Worm (Caenorhabditis elegans): ENCODE measurements around the gene R08C7.5.
A peak's percentile ranks its signal among the peaks of the same experiment; 100 is the strongest.

The R08C7.5 gene

DNA sequence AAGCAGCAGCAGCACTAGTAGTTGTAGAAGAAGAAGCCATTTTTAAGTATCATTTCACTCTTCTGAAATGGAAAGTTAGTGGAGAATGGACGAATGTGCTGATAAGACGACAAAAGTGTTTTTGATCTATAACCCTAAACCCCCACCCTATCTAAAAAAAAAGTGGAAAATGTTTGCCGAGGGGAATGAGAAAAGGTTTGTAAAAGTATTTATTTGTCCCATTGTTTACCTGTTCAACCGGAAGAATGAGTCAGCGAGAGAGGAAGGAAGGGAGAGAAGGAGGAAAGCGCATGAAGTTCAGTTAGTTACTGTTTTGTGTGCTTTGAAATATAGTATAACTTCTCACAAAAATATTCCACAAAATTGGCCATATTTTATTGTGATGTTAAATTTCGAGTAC is 32.9 kb upstream of the R08C7.5 start:
- TF ChIP-seq sma-3 (GFP tag; optimal IDR thresholded peaks at IDR 0.05) = peak; percentile 1
- TF ChIP-seq alr-1 (tag; optimal IDR thresholded peaks at IDR 0.05) = no peak
- peak; percentile 2 for TF ChIP-seq crh-2 (tag; optimal IDR thresholded peaks at IDR 0.05)
- TF ChIP-seq fos-1 (tag; optimal IDR thresholded peaks at IDR 0.05) = peak; percentile 25
- TF ChIP-seq unc-55 (GFP tag; optimal IDR thresholded peaks at IDR 0.05) = no peak
- TF ChIP-seq sem-4 (tag; optimal IDR thresholded peaks at IDR 0.05) = peak; percentile 19
- TF ChIP-seq blmp-1 (tag; optimal IDR thresholded peaks at IDR 0.05; ENCODE audit: insufficient read depth) = peak; percentile 41

- no peak for TF ChIP-seq sem-4 (tag; optimal IDR thresholded peaks at IDR 0.05)
- no peak for TF ChIP-seq ztf-1 (GFP tag; conservative IDR thresholded peaks at IDR 0.05)
- TF ChIP-seq snpc-4 (tag; optimal IDR thresholded peaks at IDR 0.05) = no peak
- TF ChIP-seq nhr-12 (tag; optimal IDR thresholded peaks at IDR 0.05) = no peak
Measured at ce11 chrIV:4397586-4397985, 32.4 kb upstream of the R08C7.5 start.

DNA sequence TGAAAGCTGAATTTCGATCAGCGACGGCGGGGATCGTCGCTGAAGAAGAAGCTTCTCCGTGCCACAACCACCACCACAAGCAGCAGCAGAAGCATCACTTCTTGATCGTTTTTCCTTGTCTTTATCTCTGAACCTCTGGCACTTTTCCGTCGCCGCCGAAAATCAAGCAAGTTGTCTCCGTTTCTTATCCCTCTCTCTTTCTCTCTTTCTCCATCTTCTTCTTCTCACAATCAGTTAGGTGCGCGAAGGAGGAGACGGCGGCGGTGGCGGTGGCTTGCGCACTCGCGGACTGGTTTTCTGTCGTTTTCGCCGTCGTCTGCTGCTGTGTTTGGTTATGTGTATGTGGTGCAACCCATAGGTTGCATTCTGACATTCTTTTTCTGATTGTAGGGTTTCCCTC is 31.6 kb upstream of the R08C7.5 start:
- TF ChIP-seq ztf-1 (GFP tag; conservative IDR thresholded peaks at IDR 0.05) (no peak), unc-55 (GFP tag; optimal IDR thresholded peaks at IDR 0.05) (peak; percentile 16), gmeb-1 (tag; optimal IDR thresholded peaks at IDR 0.05) (no peak), ama-1 (optimal IDR thresholded peaks at IDR 0.05) (no peak), egl-27 (tag; optimal IDR thresholded peaks at IDR 0.05) (no peak), nhr-11 (tag; optimal IDR thresholded peaks at IDR 0.05) (no peak), dmd-4 (tag; optimal IDR thresholded peaks at IDR 0.05) (no peak), F13H6.1 (tag; optimal IDR thresholded peaks at IDR 0.05) (peak; percentile 51), snpc-4 (tag; optimal IDR thresholded peaks at IDR 0.05) (no peak), lin-39 (tag; optimal IDR thresholded peaks at IDR 0.05) (no peak), ceh-82 (tag; optimal IDR thresholded peaks at IDR 0.05) (no peak), R02D3.7 (tag; optimal IDR thresholded peaks at IDR 0.05) (no peak), lin-11 (tag; optimal IDR thresholded peaks at IDR 0.05) (no peak), aly-2 (tag; optimal IDR thresholded peaks at IDR 0.05) (no peak), nhr-21 (tag; optimal IDR thresholded peaks at IDR 0.05) (peak; percentile 45), nhr-6 (tag; optimal IDR thresholded peaks at IDR 0.05) (no peak), ztf-11 (tag; optimal IDR thresholded peaks at IDR 0.05) (no peak), skn-1 (tag; optimal IDR thresholded peaks at IDR 0.05) (no peak), fos-1 (tag; optimal IDR thresholded peaks at IDR 0.05) (no peak), elt-3 (tag; optimal IDR thresholded peaks at IDR 0.05) (no peak), ceh-16 (tag; optimal IDR thresholded peaks at IDR 0.05) (no peak), nhr-12 (tag; optimal IDR thresholded peaks at IDR 0.05) (no peak), lin-13 (GFP tag; optimal IDR thresholded peaks at IDR 0.05) (no peak), alr-1 (tag; optimal IDR thresholded peaks at IDR 0.05) (no peak), nhr-129 (tag; optimal IDR thresholded peaks at IDR 0.05) (peak; percentile 2), zag-1 (tag; optimal IDR thresholded peaks at IDR 0.05) (no peak), unc-39 (tag; optimal IDR thresholded peaks at IDR 0.05) (no peak), blmp-1 (tag; optimal IDR thresholded peaks at IDR 0.05; ENCODE audit: insufficient read depth) (peak; percentile 38), crh-2 (tag; optimal IDR thresholded peaks at IDR 0.05) (no peak), nhr-10 (tag; optimal IDR thresholded peaks at IDR 0.05) (no peak), mab-5 (tag; optimal IDR thresholded peaks at IDR 0.05) (no peak), Y55F3AM.14 (GFP tag; optimal IDR thresholded peaks at IDR 0.05) (peak; percentile 12), nhr-77 (tag; optimal IDR thresholded peaks at IDR 0.05) (no peak), peb-1 (tag; optimal IDR thresholded peaks at IDR 0.05) (no peak), C34F6.9 (tag; optimal IDR thresholded peaks at IDR 0.05) (no peak), mbf-1 (tag; optimal IDR thresholded peaks at IDR 0.05) (no peak), lsy-2 (tag; optimal IDR thresholded peaks at IDR 0.05) (no peak), ZK546.5 (tag; optimal IDR thresholded peaks at IDR 0.05) (no peak), sma-9 (GFP tag; optimal IDR thresholded peaks at IDR 0.05) (peak; percentile 26), sma-9 (tag; optimal IDR thresholded peaks at IDR 0.05) (no peak), sem-4 (tag; optimal IDR thresholded peaks at IDR 0.05) (no peak), ztf-4 (tag; optimal IDR thresholded peaks at IDR 0.05) (no peak), nhr-237 (tag; optimal IDR thresholded peaks at IDR 0.05) (no peak), sma-3 (GFP tag; optimal IDR thresholded peaks at IDR 0.05) (no peak), nhr-25 (tag; optimal IDR thresholded peaks at IDR 0.05) (peak; percentile 53), mdl-1 (tag; optimal IDR thresholded peaks at IDR 0.05) (peak in 1 of 2 experiments; percentile 8), nhr-23 (tag; optimal IDR thresholded peaks at IDR 0.05) (no peak), elt-1 (tag; optimal IDR thresholded peaks at IDR 0.05) (no peak), unc-62 (GFP tag; optimal IDR thresholded peaks at IDR 0.05) (no peak)
